Fruit fly (Drosophila melanogaster): ENCODE results near the gene CG4872.

- TF ChIP-seq pan (optimal IDR thresholded peaks at IDR 0.05) (no peak), Abd-B (GFP tag; optimal IDR thresholded peaks at IDR 0.05) (no peak), lola (GFP tag; optimal IDR thresholded peaks at IDR 0.05) (no peak)
These were observed 48.0 kb upstream of the CG4872 start for dm6 chrX:16833097-16833496.
